Worm (Caenorhabditis elegans) whole organism, mixed stage, embryonic: Measurements from ENCODE around the gene dhcr-24.
A peak's percentile ranks its signal among the peaks of the same experiment; 100 is the strongest.

Source experiments
- M03D4.4 ChIP-seq: sonication (generic microtip); optimal IDR thresholded peaks from 2 replicates; lab custom pipeline; 2017; ENCODE audit warnings: mild to moderate bottlenecking, missing genetic modification characterization, missing compliant biosample characterization
- bed-3 ChIP-seq: fragments of 200-800 bp; sonication (Bioruptor generic); optimal IDR thresholded peaks from 3 replicates; lab custom pipeline; 2018; ENCODE audit warnings: mild to moderate bottlenecking, missing genetic modification characterization, moderate library complexity, missing compliant biosample characterization
- ceh-43 ChIP-seq: fragments of 200-800 bp; sonication (Bioruptor generic); optimal IDR thresholded peaks from 2 replicates; lab custom pipeline; 2018; ENCODE audit warnings: mild to moderate bottlenecking, missing genetic modification characterization, moderate library complexity, missing compliant biosample characterization
- ces-1 ChIP-seq: fragments of 150-350 bp; optimal IDR thresholded peaks from 2 replicates; lab custom pipeline; 2014; ENCODE audit warnings: missing biosample characterization, missing genetic modification reagents, missing genetic modification characterization
- cnd-1 ChIP-seq: fragments of 200-800 bp; sonication (Bioruptor generic); optimal IDR thresholded peaks from 2 replicates; lab custom pipeline; 2018; ENCODE audit warnings: mild to moderate bottlenecking, missing genetic modification characterization, missing compliant biosample characterization
- drap-1 ChIP-seq: fragments of 200-800 bp; sonication (Bioruptor generic); optimal IDR thresholded peaks from 3 replicates; lab custom pipeline; 2018; ENCODE audit warnings: mild to moderate bottlenecking, missing genetic modification characterization, missing compliant biosample characterization
- elt-1 ChIP-seq: sonication (generic microtip); optimal IDR thresholded peaks from 2 replicates; lab custom pipeline; 2017; ENCODE audit warnings: missing genetic modification characterization, mild to moderate bottlenecking, missing compliant biosample characterization, antibody characterized with exemption, moderate library complexity, borderline replicate concordance; ENCODE audit not compliant: insufficient read depth
- ham-2 ChIP-seq: fragments of 200-800 bp; sonication (Bioruptor generic); optimal IDR thresholded peaks from 2 replicates; lab custom pipeline; 2018; ENCODE audit warnings: mild to moderate bottlenecking, missing genetic modification characterization, missing compliant biosample characterization
- hlh-1 ChIP-seq: fragments of 150-350 bp; optimal IDR thresholded peaks from 2 replicates; lab custom pipeline; 2014; ENCODE audit warnings: missing biosample characterization, missing genetic modification reagents, missing genetic modification characterization
- lin-13 ChIP-seq: fragments of 150-350 bp; optimal IDR thresholded peaks from 2 replicates; lab custom pipeline; 2014; ENCODE audit warnings: missing biosample characterization, missing genetic modification characterization
- lsy-2 ChIP-seq: fragments of 150-350 bp; optimal IDR thresholded peaks from 2 replicates; lab custom pipeline; 2014; ENCODE audit warnings: missing biosample characterization, missing genetic modification characterization
- mep-1 ChIP-seq: fragments of 150-350 bp; optimal IDR thresholded peaks from 2 replicates; lab custom pipeline; 2017; ENCODE audit warnings: missing biosample characterization, missing genetic modification reagents, missing genetic modification characterization, inconsistent platforms
- mls-2 ChIP-seq: sonication (generic microtip); optimal IDR thresholded peaks from 2 replicates; lab custom pipeline; 2016; ENCODE audit warnings: mild to moderate bottlenecking, missing genetic modification characterization, moderate library complexity, missing compliant biosample characterization
- nhr-12 ChIP-seq: fragments of 150-350 bp; optimal IDR thresholded peaks from 2 replicates; lab custom pipeline; 2014; ENCODE audit warnings: missing biosample characterization, missing genetic modification characterization
- nhr-2 ChIP-seq: fragments of 150-350 bp; optimal IDR thresholded peaks from 2 replicates; lab custom pipeline; 2014; ENCODE audit warnings: missing biosample characterization, missing genetic modification characterization
- nhr-237 ChIP-seq: fragments of 150-350 bp; optimal IDR thresholded peaks from 2 replicates; lab custom pipeline; 2014; ENCODE audit warnings: missing biosample characterization, missing genetic modification characterization
- nhr-28 ChIP-seq: fragments of 150-350 bp; optimal IDR thresholded peaks from 2 replicates; lab custom pipeline; 2014; ENCODE audit warnings: missing biosample characterization, missing genetic modification characterization
- sem-2 ChIP-seq: fragments of 200-800 bp; sonication (Bioruptor generic); optimal IDR thresholded peaks from 2 replicates; lab custom pipeline; 2018; ENCODE audit warnings: mild to moderate bottlenecking, missing genetic modification characterization, missing compliant biosample characterization
- sptf-1 ChIP-seq: sonication (generic microtip); optimal IDR thresholded peaks from 2 replicates; lab custom pipeline; 2017; ENCODE audit warnings: mild to moderate bottlenecking, missing genetic modification characterization, moderate library complexity, missing compliant biosample characterization
- tbx-8 ChIP-seq: fragments of 200-800 bp; sonication (Bioruptor generic); optimal IDR thresholded peaks from 2 replicates; lab custom pipeline; 2018; ENCODE audit warnings: mild to moderate bottlenecking, missing genetic modification characterization, moderate library complexity, missing compliant biosample characterization
- unc-120 ChIP-seq: sonication (generic microtip); optimal IDR thresholded peaks from 2 replicates; lab custom pipeline; 2017; ENCODE audit warnings: missing genetic modification characterization, missing compliant biosample characterization; ENCODE audit not compliant: poor library complexity, severe bottlenecking
- unc-39 ChIP-seq: fragments of 150-350 bp; optimal IDR thresholded peaks from 2 replicates; lab custom pipeline; 2014; ENCODE audit warnings: missing biosample characterization, missing genetic modification characterization
- unc-62 ChIP-seq: fragments of 150-350 bp; optimal IDR thresholded peaks from 2 replicates; lab custom pipeline; 2014; ENCODE audit warnings: missing biosample characterization, missing genetic modification reagents, missing genetic modification characterization
- ztf-11 ChIP-seq: fragments of 150-350 bp; optimal IDR thresholded peaks from 2 replicates; lab custom pipeline; 2014; ENCODE audit warnings: missing biosample characterization, missing genetic modification characterization

Gene dhcr-24

ce11 chrX:2583135-2583683, 19.3 kb upstream of the dhcr-24 start:
- TF ChIP-seq M03D4.4 (tag; lab: Kevin White, UChicago) (peak; percentile 4), sptf-1 (tag; lab: Kevin White, UChicago) (peak; percentile 59), ces-1 (GFP tag; lab: Kevin White, UChicago) (no peak), elt-1 (no peak), mep-1 (tag; lab: Kevin White, UChicago) (no peak), mls-2 (tag; lab: Kevin White, UChicago) (peak; percentile 71), nhr-2 (tag; lab: Kevin White, UChicago) (peak; percentile 61), ham-2 (GFP tag; lab: Kevin White, UChicago) (peak; percentile 96), cnd-1 (tag; lab: Kevin White, UChicago) (peak; percentile 49)

- TF ChIP-seq bed-3 (GFP tag; lab: Kevin White, UChicago) (no peak), lsy-2 (tag; lab: Kevin White, UChicago) (no peak), elt-1 (no peak), ces-1 (GFP tag; lab: Kevin White, UChicago) (no peak), ham-2 (GFP tag; lab: Kevin White, UChicago) (no peak), tbx-8 (GFP tag; lab: Kevin White, UChicago) (no peak), sem-2 (GFP tag; lab: Kevin White, UChicago) (no peak), nhr-28 (no peak), drap-1 (GFP tag; lab: Kevin White, UChicago) (no peak), unc-39 (tag; lab: Kevin White, UChicago) (no peak), nhr-237 (tag; lab: Kevin White, UChicago) (no peak)
- TF ChIP-seq, all 35 proteins: peak for 0
These were observed 18.1 kb upstream of the dhcr-24 start for ce11 chrX:2581828-2582589.

ce11 chrX:2580524-2580981, 16.6 kb upstream of the dhcr-24 start, which contains the start of gene H01M10.1:
TSS of gene H01M10.1 (minus strand) at chrX:2580574.
- TF ChIP-seq ztf-11: no peak
- TF ChIP-seq unc-62 (GFP tag; lab: Kevin White, UChicago): no peak
- TF ChIP-seq nhr-237 (tag; lab: Kevin White, UChicago): no peak
- TF ChIP-seq sptf-1 (tag; lab: Kevin White, UChicago): no peak
- no peak for TF ChIP-seq hlh-1 (tag; lab: Kevin White, UChicago)
- TF ChIP-seq unc-120 (tag; lab: Kevin White, UChicago): no peak
- no peak for TF ChIP-seq elt-1
- TF ChIP-seq, all 35 proteins: peak for 0

- no peak for TF ChIP-seq cnd-1 (tag; lab: Kevin White, UChicago)
- TF ChIP-seq ces-1 (GFP tag; lab: Kevin White, UChicago): no peak
- no peak for TF ChIP-seq unc-120 (tag; lab: Kevin White, UChicago)
- no peak for TF ChIP-seq sem-2 (GFP tag; lab: Kevin White, UChicago)
- TF ChIP-seq drap-1 (GFP tag; lab: Kevin White, UChicago): no peak
These were observed 13.5 kb upstream of the dhcr-24 start, which contains the start of gene ttr-42 for ce11 chrX:2577442-2577841. TSS of gene ttr-42 (plus strand) at chrX:2577742.

- no peak for TF ChIP-seq ham-2 (GFP tag; lab: Kevin White, UChicago)
These were observed 8.8 kb upstream of the dhcr-24 start, which contains the start of the genes ccd-5 and F52H2.1 for ce11 chrX:2572646-2573149. TSS of gene ccd-5 (minus strand) at chrX:2572653. TSS of gene F52H2.1 (plus strand) at chrX:2573099.

ce11 chrX:2569040-2569439, 5.1 kb upstream of the dhcr-24 start:
- TF ChIP-seq nhr-2 (tag; lab: Kevin White, UChicago) (no peak), nhr-237 (tag; lab: Kevin White, UChicago) (no peak), ceh-43 (no peak), sptf-1 (tag; lab: Kevin White, UChicago) (no peak), ztf-11 (no peak), tbx-8 (GFP tag; lab: Kevin White, UChicago) (no peak), elt-1 (no peak), nhr-28 (no peak), mls-2 (tag; lab: Kevin White, UChicago) (no peak), hlh-1 (tag; lab: Kevin White, UChicago) (no peak), lin-13 (tag; lab: Kevin White, UChicago) (no peak), nhr-12 (tag; lab: Kevin White, UChicago) (no peak), unc-120 (tag; lab: Kevin White, UChicago) (no peak), M03D4.4 (tag; lab: Kevin White, UChicago) (no peak)
